Worm (Caenorhabditis elegans): ENCODE data around the gene gpx-5.
A peak's percentile ranks its signal among the peaks of the same experiment; 100 is the strongest.

Gene gpx-5

DNA sequence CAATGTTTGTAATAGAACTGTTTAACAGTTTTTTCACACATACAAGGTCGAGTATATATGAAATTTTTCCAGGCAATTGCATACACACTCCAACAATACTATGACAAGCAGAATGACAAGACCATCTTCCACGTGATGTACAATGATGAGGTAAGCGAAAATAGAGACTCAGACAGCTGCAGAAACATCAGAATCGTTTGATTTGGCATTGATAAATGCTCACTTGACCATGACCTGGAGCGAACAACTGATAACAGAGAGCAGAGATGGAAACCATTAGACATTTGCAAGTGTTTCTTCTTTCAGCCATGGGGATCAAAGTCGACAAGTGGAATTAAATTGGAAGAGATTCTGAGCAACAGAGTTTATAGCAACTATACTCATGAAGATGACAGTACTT is 44.0 kb upstream of the gpx-5 start (continued):
- TF ChIP-seq daf-16 (GFP tag; optimal IDR thresholded peaks at IDR 0.05) (no peak), daf-16 (tag; optimal IDR thresholded peaks at IDR 0.05) (peak; percentile 87), aly-2 (tag; optimal IDR thresholded peaks at IDR 0.05) (no peak), Y48G9A.11 (GFP tag; IDR thresholded peaks at IDR 0.05) (no peak), nhr-41 (GFP tag; IDR thresholded peaks at IDR 0.05) (peak; percentile 24; the same call in 1 of the 2 replicates), pqm-1 (tag; optimal IDR thresholded peaks at IDR 0.05) (peak; percentile 76), zip-11 (GFP tag; IDR thresholded peaks at IDR 0.05) (no peak), dmd-6 (GFP tag; IDR thresholded peaks at IDR 0.05) (peak; percentile 94), mdl-1 (tag; optimal IDR thresholded peaks at IDR 0.05) (peak in 1 of 2 experiments; percentile 86), nhr-77 (tag; optimal IDR thresholded peaks at IDR 0.05) (peak; percentile 80), snpc-1.2 (GFP tag; IDR thresholded peaks at IDR 0.05) (no peak), tra-1 (GFP tag; IDR thresholded peaks at IDR 0.05) (peak; percentile 69), F26F4.8 (GFP tag; conservative IDR thresholded peaks at IDR 0.05) (no peak), dve-1 (tag; optimal IDR thresholded peaks at IDR 0.05; ENCODE audit: insufficient read depth) (peak; percentile 89), nhr-76 (tag; optimal IDR thresholded peaks at IDR 0.05) (no peak), mxl-3 (GFP tag; optimal IDR thresholded peaks at IDR 0.05) (peak; percentile 70), mep-1 (tag; optimal IDR thresholded peaks at IDR 0.05) (peak; percentile 57), lsy-2 (tag; optimal IDR thresholded peaks at IDR 0.05) (peak in 1 of 2 experiments; percentile 39), F44E2.7 (GFP tag; IDR thresholded peaks at IDR 0.05) (no peak), lin-15B (tag; optimal IDR thresholded peaks at IDR 0.05) (no peak), lir-3 (tag; optimal IDR thresholded peaks at IDR 0.05) (no peak), nhr-28 (tag; optimal IDR thresholded peaks at IDR 0.05) (peak; percentile 86), daf-8 (GFP tag; IDR thresholded peaks at IDR 0.05) (no peak), mes-2 (tag; optimal IDR thresholded peaks at IDR 0.05; ENCODE audit: poor library complexity, severe bottlenecking) (peak; percentile 53)

DNA sequence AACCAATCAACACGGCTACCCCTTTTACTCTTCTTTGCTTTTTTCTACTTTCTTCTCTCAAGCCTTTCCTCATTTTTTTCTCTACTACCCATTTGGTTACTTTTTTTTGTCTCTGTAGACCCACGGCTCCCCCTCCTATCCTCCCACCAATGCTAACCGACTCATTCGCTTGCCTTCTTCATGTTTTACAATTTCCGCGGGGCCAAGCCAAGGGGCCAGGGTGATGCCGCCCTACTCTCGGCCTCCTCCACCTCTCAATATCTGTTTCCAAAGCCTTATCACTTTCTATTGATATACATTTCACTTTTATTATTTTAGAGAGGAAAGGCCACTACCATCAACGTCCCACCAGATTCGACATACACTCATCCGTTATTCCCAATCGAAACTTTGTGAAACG is 41.1 kb upstream of the gpx-5 start, which contains the start of gene F49E2.5:
TSS of gene F49E2.5 (plus strand) at position 301 of the 400 bp plus-strand sequence.
- TF ChIP-seq daf-16 (GFP tag; optimal IDR thresholded peaks at IDR 0.05): peak in 1 of 2 experiments; percentile 0
- TF ChIP-seq daf-16 (tag; optimal IDR thresholded peaks at IDR 0.05): no peak
- no peak for TF ChIP-seq tra-1 (GFP tag; IDR thresholded peaks at IDR 0.05)
- peak; percentile 2 for TF ChIP-seq aha-1 (tag)

DNA sequence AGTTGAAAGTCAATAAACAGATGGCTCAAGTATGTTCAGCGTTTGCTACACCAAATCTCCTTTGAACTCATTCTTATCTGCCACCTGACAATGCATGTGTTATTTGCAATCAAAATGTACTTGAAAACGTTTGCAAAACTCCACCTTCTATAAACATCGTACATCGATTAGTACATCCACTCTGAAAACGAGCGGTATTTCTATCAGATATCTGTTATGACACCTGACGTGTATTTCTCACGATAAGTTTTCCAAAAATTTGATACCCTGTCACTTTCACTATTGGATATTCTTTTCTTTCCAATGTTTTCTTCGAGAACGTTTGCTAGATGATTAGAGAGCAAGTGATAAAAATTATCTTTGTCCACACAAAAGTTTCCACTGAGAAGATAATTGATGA is 40.1 kb upstream of the gpx-5 start:
- TF ChIP-seq nhr-11 (tag; optimal IDR thresholded peaks at IDR 0.05) (peak; percentile 35), dpl-1 (GFP tag; optimal IDR thresholded peaks at IDR 0.05) (no peak), spr-3 (GFP tag; optimal IDR thresholded peaks at IDR 0.05) (no peak), zfp-3 (GFP tag; conservative IDR thresholded peaks at IDR 0.05) (no peak), mdl-1 (tag; optimal IDR thresholded peaks at IDR 0.05) (peak in 1 of 2 experiments; percentile 16), lsy-2 (tag; optimal IDR thresholded peaks at IDR 0.05) (peak in 1 of 2 experiments; percentile 2), unc-62 (GFP tag; optimal IDR thresholded peaks at IDR 0.05 in 1 of 2) (peak in 1 of 2 experiments; percentile 70), unc-62 (tag; optimal IDR thresholded peaks at IDR 0.05) (no peak), ceh-62 (tag; optimal IDR thresholded peaks at IDR 0.05) (no peak), hlh-11 (tag; optimal IDR thresholded peaks at IDR 0.05) (peak; percentile 18), ztf-11 (tag; optimal IDR thresholded peaks at IDR 0.05) (no peak), ces-1 (GFP tag; optimal IDR thresholded peaks at IDR 0.05) (no peak), daf-16 (GFP tag; optimal IDR thresholded peaks at IDR 0.05) (peak in 1 of 2 experiments; percentile 89), daf-16 (tag; optimal IDR thresholded peaks at IDR 0.05) (no peak), zag-1 (tag; optimal IDR thresholded peaks at IDR 0.05) (no peak), nhr-28 (tag; optimal IDR thresholded peaks at IDR 0.05) (peak; percentile 24)

DNA sequence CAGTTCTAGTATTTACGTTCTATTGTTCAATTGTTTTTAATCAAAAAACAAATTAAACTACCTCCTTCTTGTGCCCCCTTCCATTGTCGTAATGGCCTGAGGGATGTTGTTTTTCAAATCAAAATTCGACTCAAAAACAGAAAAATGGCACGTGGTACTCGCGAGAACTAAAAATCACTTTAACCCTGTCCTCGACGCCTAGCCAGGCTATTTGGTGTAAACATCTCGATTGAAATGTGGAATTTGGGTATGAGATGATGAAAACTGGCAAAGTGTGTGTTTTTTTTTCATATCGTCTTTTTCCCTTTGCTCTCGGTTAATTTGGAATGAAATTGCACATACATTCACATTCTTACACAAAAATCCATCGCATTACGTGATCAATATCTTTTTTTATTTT is 37.8 kb upstream of the gpx-5 start:
- TF ChIP-seq ces-1 (GFP tag; optimal IDR thresholded peaks at IDR 0.05): no peak
- TF ChIP-seq rbr-2 (tag; optimal IDR thresholded peaks at IDR 0.05): no peak
- TF ChIP-seq daf-16 (GFP tag; optimal IDR thresholded peaks at IDR 0.05): peak in 1 of 2 experiments; percentile 49
- TF ChIP-seq daf-16 (tag; optimal IDR thresholded peaks at IDR 0.05): no peak

All from whole organism, L4 larva.